Fruit fly (Drosophila melanogaster) whole organism, wandering third instar larva: Measurements from ENCODE around the gene CG12951.

ENCODE experiments used
- Abd-B ChIP-seq: fragments of >200 bp; optimal IDR thresholded peaks from 2 replicates; lab custom pipeline; 2017; ENCODE audit warnings: missing biosample characterization, missing genetic modification characterization
- CG32264 ChIP-seq: fragments of 200-800 bp; sonication (Bioruptor generic); optimal IDR thresholded peaks from 2 replicates; lab custom pipeline; 2016; ENCODE audit warnings: missing biosample characterization, missing genetic modification characterization
- CG9705 ChIP-seq: fragments of 200-800 bp; sonication (Bioruptor generic); optimal IDR thresholded peaks from 2 replicates; lab custom pipeline; 2018; ENCODE audit warnings: missing biosample characterization, mild to moderate bottlenecking, missing genetic modification characterization
- CrebA ChIP-seq: fragments of 200-800 bp; sonication (Bioruptor generic); optimal IDR thresholded peaks from 2 replicates; lab custom pipeline; 2016; ENCODE audit warnings: missing biosample characterization, mild to moderate bottlenecking, missing genetic modification characterization, borderline replicate concordance
- Dfd ChIP-seq: fragments of >200 bp; optimal IDR thresholded peaks from 2 replicates; lab custom pipeline; 2017; ENCODE audit warnings: missing biosample characterization, missing genetic modification characterization
- Dif ChIP-seq: fragments of 200-275, 200-300 bp; sonication (Bioruptor generic); optimal IDR thresholded peaks from 2 replicates; lab custom pipeline; 2018; ENCODE audit warnings: missing biosample characterization, missing genetic modification characterization; ENCODE audit not compliant: partially characterized antibody
- GATAd ChIP-seq: sonication (Bioruptor generic); optimal IDR thresholded peaks from 2 replicates; lab custom pipeline; 2016; ENCODE audit warnings: missing biosample characterization, missing genetic modification characterization
- HLH106 ChIP-seq: fragments of 200-800 bp; optimal IDR thresholded peaks from 3 replicates; lab custom pipeline; 2019; ENCODE audit warnings: missing biosample characterization, mild to moderate bottlenecking, missing genetic modification characterization, moderate library complexity
- Hnf4 ChIP-seq: fragments of 200-800 bp; sonication (Bioruptor generic); optimal IDR thresholded peaks from 2 replicates; lab custom pipeline; 2016; ENCODE audit warnings: missing biosample characterization, mild to moderate bottlenecking, missing genetic modification characterization
- Hr78 ChIP-seq: fragments of >200 bp; optimal IDR thresholded peaks from 2 replicates; lab custom pipeline; 2017; ENCODE audit warnings: missing biosample characterization, missing genetic modification characterization
- Hr83 ChIP-seq: fragments of 200-300 bp; sonication (Bioruptor generic); optimal IDR thresholded peaks from 2 replicates; lab custom pipeline; 2016; ENCODE audit warnings: missing biosample characterization, mild to moderate bottlenecking, missing genetic modification characterization, moderate library complexity; ENCODE audit not compliant: poor library complexity, severe bottlenecking
- Jra ChIP-seq: sonication (Bioruptor generic); optimal IDR thresholded peaks from 2 replicates; lab custom pipeline; 2016; ENCODE audit warnings: missing biosample characterization, missing genetic modification characterization
- Mio ChIP-seq: sonication (Bioruptor generic); optimal IDR thresholded peaks from 2 replicates; lab custom pipeline; 2016; ENCODE audit warnings: missing biosample characterization, missing genetic modification characterization
- Myc ChIP-seq: fragments of >200 bp; optimal IDR thresholded peaks from 2 replicates; lab custom pipeline; 2017
- N ChIP-seq: fragments of >200 bp; optimal IDR thresholded peaks from 2 replicates; lab custom pipeline; 2018; ENCODE audit warnings: missing biosample characterization, missing external identifiers, missing genetic modification characterization
- OdsH ChIP-seq: fragments of 200-800 bp; sonication (Bioruptor generic); optimal IDR thresholded peaks from 2 replicates; lab custom pipeline; 2016; ENCODE audit warnings: missing biosample characterization, mild to moderate bottlenecking, missing genetic modification characterization
- Rel ChIP-seq, 2 experiments: fragments of 200-800 bp; sonication (Bioruptor generic) in 1 of 2; optimal IDR thresholded peaks; 2 replicates in 1 of 2; 3 replicates in 1 of 2; lab custom pipeline; 2016 to 2019; ENCODE audit warnings: mild to moderate bottlenecking in 2 of 2, missing biosample characterization in 2 of 2, missing genetic modification characterization in 2 of 2, moderate library complexity in 1 of 2
- Sp1 ChIP-seq: fragments of 200-800 bp; sonication (Bioruptor generic); optimal IDR thresholded peaks from 3 replicates; lab custom pipeline; 2019; ENCODE audit warnings: missing biosample characterization, mild to moderate bottlenecking, missing genetic modification characterization, moderate library complexity
- Vsx2 ChIP-seq: fragments of 200-300, 225-300 bp; sonication (Bioruptor generic); optimal IDR thresholded peaks from 2 replicates; lab custom pipeline; 2018; ENCODE audit warnings: missing biosample characterization, missing genetic modification characterization; ENCODE audit not compliant: partially characterized antibody
- br ChIP-seq: fragments of 200-800 bp; sonication (Bioruptor generic); optimal IDR thresholded peaks from 2 replicates; lab custom pipeline; 2016; ENCODE audit warnings: missing biosample characterization, missing genetic modification characterization
- brk ChIP-seq: fragments of 200-800 bp; sonication (Bioruptor generic); optimal IDR thresholded peaks from 2 replicates; lab custom pipeline; 2016; ENCODE audit warnings: missing biosample characterization, mild to moderate bottlenecking, missing genetic modification characterization
- dl ChIP-seq, 2 experiments: fragments of 175-275, 200-275 bp in 1 of 2; fragments of 200-275 bp in 1 of 2; sonication (Bioruptor generic); optimal IDR thresholded peaks; lab custom pipeline; 2018; ENCODE audit warnings: mild to moderate bottlenecking in 2 of 2, missing biosample characterization in 2 of 2, missing genetic modification characterization in 2 of 2, moderate library complexity in 2 of 2; ENCODE audit not compliant: partially characterized antibody in 2 of 2, insufficient read depth in 1 of 2
- dmrt93B ChIP-seq: fragments of 200-800 bp; sonication (Bioruptor generic); optimal IDR thresholded peaks from 2 replicates; lab custom pipeline; 2018; ENCODE audit warnings: missing biosample characterization, mild to moderate bottlenecking, missing genetic modification characterization
- dsf ChIP-seq: sonication (Bioruptor generic); optimal IDR thresholded peaks from 2 replicates; lab custom pipeline; 2016; ENCODE audit warnings: missing biosample characterization, missing genetic modification characterization, borderline replicate concordance
- ey ChIP-seq: fragments of 200-800 bp; sonication (Bioruptor generic); optimal IDR thresholded peaks from 2 replicates; lab custom pipeline; 2016; ENCODE audit warnings: missing biosample characterization, missing genetic modification characterization
- foxo ChIP-seq, 2 experiments: fragments of 200-800 bp; sonication (Bioruptor generic); optimal IDR thresholded peaks; 2 replicates in 1 of 2; 3 replicates in 1 of 2; lab custom pipeline; 2016 to 2017; ENCODE audit warnings: missing biosample characterization in 2 of 2, missing genetic modification characterization in 2 of 2
- fru ChIP-seq: fragments of 200-800 bp; sonication (Bioruptor generic); optimal IDR thresholded peaks from 3 replicates; lab custom pipeline; 2016; ENCODE audit warnings: missing biosample characterization, mild to moderate bottlenecking, missing genetic modification characterization
- h ChIP-seq: fragments of 200-800 bp; sonication (Bioruptor generic); optimal IDR thresholded peaks from 3 replicates; lab custom pipeline; 2016; ENCODE audit warnings: missing biosample characterization, mild to moderate bottlenecking, missing genetic modification characterization
- jim ChIP-seq: fragments of 175-275, 200-325 bp; sonication (Bioruptor generic); optimal IDR thresholded peaks from 2 replicates; lab custom pipeline; 2016; ENCODE audit warnings: missing biosample characterization, mild to moderate bottlenecking, missing genetic modification characterization
- lola ChIP-seq: fragments of >200 bp; optimal IDR thresholded peaks from 2 replicates; lab custom pipeline; 2017; ENCODE audit warnings: missing biosample characterization, missing genetic modification characterization
- pan ChIP-seq: fragments of >200 bp; optimal IDR thresholded peaks from 2 replicates; lab custom pipeline; 2017
- psq ChIP-seq: fragments of 200-800 bp; sonication (Bioruptor generic); optimal IDR thresholded peaks from 3 replicates; lab custom pipeline; 2017; ENCODE audit warnings: missing biosample characterization, mild to moderate bottlenecking, missing genetic modification characterization, moderate library complexity
- rgr ChIP-seq: fragments of 200-800 bp; sonication (Bioruptor generic); optimal IDR thresholded peaks from 3 replicates; lab custom pipeline; 2016; ENCODE audit warnings: missing biosample characterization, mild to moderate bottlenecking, missing genetic modification characterization
- sage ChIP-seq: fragments of 200-800 bp; sonication (Bioruptor generic); optimal IDR thresholded peaks from 2 replicates; lab custom pipeline; 2016; ENCODE audit warnings: missing biosample characterization, mild to moderate bottlenecking, missing genetic modification characterization
- sv ChIP-seq: fragments of 200-800 bp; sonication (Bioruptor generic); optimal IDR thresholded peaks from 3 replicates; lab custom pipeline; 2016; ENCODE audit warnings: missing biosample characterization, missing genetic modification characterization
- tai ChIP-seq: sonication (Bioruptor generic); optimal IDR thresholded peaks from 2 replicates; lab custom pipeline; 2016; ENCODE audit warnings: missing biosample characterization, missing genetic modification characterization
- usp ChIP-seq: fragments of >200 bp; optimal IDR thresholded peaks from 2 replicates; lab custom pipeline; 2017; ENCODE audit warnings: missing biosample characterization, missing genetic modification characterization
- woc ChIP-seq: sonication (Bioruptor generic); optimal IDR thresholded peaks from 2 replicates; lab custom pipeline; 2016; ENCODE audit warnings: missing biosample characterization, mild to moderate bottlenecking, missing genetic modification characterization

CG12951 gene

dm6 chr3R:9355195-9355594 lies 25.1 kb upstream of the CG12951 start, which contains the start of gene CG43675:
TSS of gene CG43675 (plus strand) at chr3R:9355495.
- TF ChIP-seq foxo (GFP tag; optimal IDR thresholded peaks at IDR 0.05; lab: Kevin White, UChicago) (no peak), woc (GFP tag; lab: Kevin White, UChicago) (no peak), HLH106 (tag; lab: Kevin White, UChicago) (no peak)
- TF ChIP-seq, all 38 proteins: peak for 0

DNA sequence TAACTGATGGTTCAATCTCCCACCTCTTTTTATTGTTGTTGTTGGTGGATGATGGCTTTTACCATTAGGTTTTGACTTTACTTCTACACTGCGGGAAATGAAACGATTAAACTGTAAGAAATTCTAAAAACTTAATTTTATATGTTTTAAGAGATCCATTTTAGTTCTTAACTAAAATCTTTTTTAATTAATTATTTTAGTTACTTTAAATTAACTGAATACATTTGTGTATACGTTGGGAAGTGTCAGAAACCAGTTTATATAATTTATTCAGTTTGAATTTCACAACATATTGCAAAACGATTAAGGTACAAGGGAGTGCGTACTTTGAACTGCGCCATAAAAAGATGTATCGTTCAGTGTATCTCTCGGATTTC lies 23.1 kb upstream of the CG12951 start:
- TF ChIP-seq Abd-B (GFP tag; lab: Kevin White, UChicago): no peak
- no peak for TF ChIP-seq Hr83 (GFP tag; lab: Kevin White, UChicago)
- TF ChIP-seq tai (GFP tag; lab: Kevin White, UChicago): no peak
- TF ChIP-seq h (GFP tag; lab: Kevin White, UChicago): peak; percentile 81
- peak; percentile 65 for TF ChIP-seq brk (GFP tag; lab: Kevin White, UChicago)
- TF ChIP-seq Hnf4 (GFP tag; lab: Kevin White, UChicago): peak; percentile 32
- TF ChIP-seq Myc (lab: Kevin White, UChicago): no peak
- peak; percentile 47 for TF ChIP-seq sv
- TF ChIP-seq Vsx2 (GFP tag; lab: Kevin White, UChicago): no peak
- no peak for TF ChIP-seq Mio (GFP tag; lab: Kevin White, UChicago)
- TF ChIP-seq ey: peak; percentile 54
- no peak for TF ChIP-seq pan (lab: Kevin White, UChicago)
- peak in 1 of 2 experiments; percentile 78 for TF ChIP-seq foxo (GFP tag; optimal IDR thresholded peaks at IDR 0.05; lab: Kevin White, UChicago)
- TF ChIP-seq rgr (GFP tag; lab: Kevin White, UChicago): peak; percentile 74
- no peak for TF ChIP-seq CG32264
- no peak for TF ChIP-seq woc (GFP tag; lab: Kevin White, UChicago)
- TF ChIP-seq jim (GFP tag; lab: Kevin White, UChicago): no peak
- no peak for TF ChIP-seq Dfd (GFP tag; lab: Kevin White, UChicago)
- TF ChIP-seq Jra (GFP tag; lab: Kevin White, UChicago): no peak
- no peak for TF ChIP-seq dl (GFP tag; optimal IDR thresholded peaks at IDR 0.05; lab: Kevin White, UChicago; ENCODE audit: insufficient read depth in 1 of 2, partially characterized antibody in 2 of 2)
- TF ChIP-seq Rel (GFP tag; optimal IDR thresholded peaks at IDR 0.05; lab: Kevin White, UChicago): no peak
- no peak for TF ChIP-seq Rel (tag; optimal IDR thresholded peaks at IDR 0.05; lab: Kevin White, UChicago)
- TF ChIP-seq N: no peak
- TF ChIP-seq fru (GFP tag; lab: Kevin White, UChicago): peak; percentile 74
- peak; percentile 50 for TF ChIP-seq dmrt93B (GFP tag; lab: Kevin White, UChicago)
- TF ChIP-seq sage (GFP tag; lab: Kevin White, UChicago): peak; percentile 87
- no peak for TF ChIP-seq Dif (GFP tag; lab: Kevin White, UChicago)
- no peak for TF ChIP-seq usp (GFP tag; lab: Kevin White, UChicago)
- peak; percentile 76 for TF ChIP-seq HLH106 (tag; lab: Kevin White, UChicago)
- peak; percentile 83 for TF ChIP-seq Sp1 (GFP tag; lab: Kevin White, UChicago)
- no peak for TF ChIP-seq lola
- peak; percentile 45 for TF ChIP-seq dsf
- peak; percentile 79 for TF ChIP-seq psq (GFP tag; lab: Kevin White, UChicago)
- TF ChIP-seq OdsH: peak; percentile 77
- no peak for TF ChIP-seq Hr78 (GFP tag; lab: Kevin White, UChicago)
- no peak for TF ChIP-seq CrebA
- TF ChIP-seq CG9705 (GFP tag; lab: Kevin White, UChicago): no peak
- peak; percentile 30 for TF ChIP-seq br (GFP tag; lab: Kevin White, UChicago)
- no peak for TF ChIP-seq GATAd (GFP tag; lab: Kevin White, UChicago)
